Worm (Caenorhabditis elegans) whole organism, late embryonic: ENCODE data around the gene col-176.

ENCODE experiments used
- F13H6.1 ChIP-seq: sonication (generic microtip); optimal IDR thresholded peaks from 2 replicates; lab custom pipeline; 2016; ENCODE audit warnings: missing genetic modification characterization, missing compliant biosample characterization
- T23F11.4 ChIP-seq: fragments of 200-800 bp; sonication (Bioruptor generic); optimal IDR thresholded peaks from 2 replicates; lab custom pipeline; 2018; ENCODE audit warnings: mild to moderate bottlenecking, missing genetic modification characterization, missing compliant biosample characterization
- ama-1 ChIP-seq: fragments of 150-350 bp; optimal IDR thresholded peaks from 2 replicates; lab custom pipeline; 2014
- ceh-14 ChIP-seq: sonication (generic microtip); optimal IDR thresholded peaks from 2 replicates; lab custom pipeline; 2016; ENCODE audit warnings: missing genotype, missing genetic modification characterization, missing compliant biosample characterization
- ceh-2 ChIP-seq: sonication (generic microtip); optimal IDR thresholded peaks from 2 replicates; lab custom pipeline; 2016; ENCODE audit warnings: missing genotype, missing genetic modification characterization, missing compliant biosample characterization
- ceh-24 ChIP-seq: sonication (generic microtip); optimal IDR thresholded peaks from 2 replicates; lab custom pipeline; 2016; ENCODE audit warnings: mild to moderate bottlenecking, missing genetic modification characterization, missing compliant biosample characterization
- ceh-30 ChIP-seq: fragments of 150-350 bp; optimal IDR thresholded peaks from 2 replicates; lab custom pipeline; 2014; ENCODE audit warnings: missing biosample characterization, missing genetic modification characterization
- ceh-31 ChIP-seq: sonication (generic microtip); optimal IDR thresholded peaks from 2 replicates; lab custom pipeline; 2016; ENCODE audit warnings: missing genetic modification characterization, missing compliant biosample characterization
- ceh-34 ChIP-seq: sonication (generic microtip); optimal IDR thresholded peaks from 2 replicates; lab custom pipeline; 2016; ENCODE audit warnings: mild to moderate bottlenecking, missing genetic modification characterization, missing compliant biosample characterization
- ceh-45 ChIP-seq: fragments of 200-800 bp; sonication (Bioruptor generic); IDR thresholded peaks from 2 replicates; pipeline ENCODE4 v1.3.6; 2022; ENCODE audit warnings: missing genetic modification reagents, missing genetic modification characterization, missing compliant biosample characterization
- dve-1 ChIP-seq: sonication (generic microtip); optimal IDR thresholded peaks from 2 replicates; lab custom pipeline; 2017; ENCODE audit warnings: antibody characterized with exemption, mild to moderate bottlenecking, missing genetic modification characterization, missing compliant biosample characterization
- elt-2 ChIP-seq: sonication (generic microtip); optimal IDR thresholded peaks from 2 replicates; lab custom pipeline; 2016; ENCODE audit warnings: missing genetic modification reagents, missing genetic modification characterization, missing compliant biosample characterization
- fkh-6 ChIP-seq: sonication (generic microtip); optimal IDR thresholded peaks from 2 replicates; lab custom pipeline; 2016; ENCODE audit warnings: missing genetic modification characterization, missing compliant biosample characterization
- hlh-13 ChIP-seq: fragments of 200-800 bp; sonication (Bioruptor generic); optimal IDR thresholded peaks from 2 replicates; lab custom pipeline; 2018; ENCODE audit warnings: mild to moderate bottlenecking, missing genetic modification characterization, missing compliant biosample characterization
- hlh-15 ChIP-seq: sonication (generic microtip); optimal IDR thresholded peaks from 2 replicates; lab custom pipeline; 2016; ENCODE audit warnings: missing genetic modification characterization, missing compliant biosample characterization
- hlh-8 ChIP-seq: sonication (generic microtip); optimal IDR thresholded peaks from 2 replicates; lab custom pipeline; 2016; ENCODE audit warnings: missing genotype, missing genetic modification characterization, missing compliant biosample characterization
- lin-11 ChIP-seq: fragments of 200-800 bp; sonication (Bioruptor generic); optimal IDR thresholded peaks from 2 replicates; lab custom pipeline; 2018; ENCODE audit warnings: mild to moderate bottlenecking, missing genetic modification characterization, missing compliant biosample characterization
- nfya-1 ChIP-seq: sonication (generic microtip); optimal IDR thresholded peaks from 2 replicates; lab custom pipeline; 2017; ENCODE audit warnings: missing genetic modification characterization, mild to moderate bottlenecking, missing compliant biosample characterization, antibody characterized with exemption, moderate library complexity
- nhr-232 ChIP-seq: sonication (generic microtip); optimal IDR thresholded peaks from 2 replicates; lab custom pipeline; 2016; ENCODE audit warnings: missing genetic modification characterization, missing compliant biosample characterization
- odd-2 ChIP-seq: sonication (generic microtip); optimal IDR thresholded peaks from 2 replicates; lab custom pipeline; 2017; ENCODE audit warnings: antibody characterized with exemption, mild to moderate bottlenecking, missing genetic modification characterization, missing compliant biosample characterization
- pat-9 ChIP-seq: fragments of 200-800 bp; sonication (Bioruptor generic); optimal IDR thresholded peaks from 2 replicates; lab custom pipeline; 2018; ENCODE audit warnings: mild to moderate bottlenecking, missing genetic modification characterization, moderate library complexity, missing compliant biosample characterization
- pha-2 ChIP-seq: sonication (generic microtip); optimal IDR thresholded peaks from 2 replicates; lab custom pipeline; 2017; ENCODE audit warnings: mild to moderate bottlenecking, missing genetic modification characterization, missing compliant biosample characterization
- pha-4 ChIP-seq: fragments of 150-350 bp; optimal IDR thresholded peaks from 2 replicates; lab custom pipeline; 2018; ENCODE audit warnings: missing biosample characterization, missing genetic modification reagents, missing genetic modification characterization
- ref-2 ChIP-seq: sonication (generic microtip); optimal IDR thresholded peaks from 2 replicates; lab custom pipeline; 2016; ENCODE audit warnings: missing genetic modification characterization, missing compliant biosample characterization
- rnt-1 ChIP-seq: sonication (generic microtip); optimal IDR thresholded peaks from 2 replicates; lab custom pipeline; 2016; ENCODE audit warnings: missing genetic modification characterization, missing compliant biosample characterization
- sox-2 ChIP-seq: fragments of 200-800 bp; sonication (Bioruptor generic); IDR thresholded peaks from 2 replicates; pipeline ENCODE4 v1.3.6; 2022; ENCODE audit warnings: missing genetic modification reagents, missing genetic modification characterization, missing compliant biosample characterization
- syd-9 ChIP-seq: sonication (generic microtip); optimal IDR thresholded peaks from 2 replicates; lab custom pipeline; 2016; ENCODE audit warnings: mild to moderate bottlenecking, missing genetic modification characterization, moderate library complexity, missing compliant biosample characterization
- tbx-2 ChIP-seq: sonication (generic microtip); optimal IDR thresholded peaks from 2 replicates; lab custom pipeline; 2016; ENCODE audit warnings: missing genetic modification characterization, missing compliant biosample characterization
- ttx-3 ChIP-seq: sonication (generic microtip); optimal IDR thresholded peaks from 2 replicates; lab custom pipeline; 2016; ENCODE audit warnings: missing genetic modification reagents, missing genetic modification characterization, missing compliant biosample characterization
- unc-3 ChIP-seq, 2 experiments: fragments of 200-800 bp in 1 of 2; sonication (Bioruptor generic) in 1 of 2; sonication (generic microtip) in 1 of 2; conservative IDR thresholded peaks in 1 of 2; optimal IDR thresholded peaks in 1 of 2; 2 replicates each; pipeline versions ENCODE4 v1.3.6 to Lab custom; 2016 to 2022; ENCODE audit warnings: missing compliant biosample characterization in 2 of 2, missing genetic modification characterization in 2 of 2, missing genetic modification reagents in 1 of 2
- unc-42 ChIP-seq: sonication (generic microtip); optimal IDR thresholded peaks from 2 replicates; lab custom pipeline; 2016; ENCODE audit warnings: missing genotype, missing genetic modification characterization, missing compliant biosample characterization
- zip-5 ChIP-seq: sonication (generic microtip); optimal IDR thresholded peaks from 2 replicates; lab custom pipeline; 2016; ENCODE audit warnings: missing genetic modification characterization, missing compliant biosample characterization

Gene col-176

ce11 chrX:10049160-10049559, 28.2 kb upstream of the col-176 start, which contains the start of gene gnrr-3:
TSS of gene gnrr-3 (plus strand) at chrX:10049460.
- no peak for TF ChIP-seq fkh-6
- TF ChIP-seq sox-2 (GFP tag; lab: Robert Waterston, UW): no peak
- no peak for TF ChIP-seq unc-3 (GFP tag; conservative IDR thresholded peaks at IDR 0.05; lab: Robert Waterston, UW)
- no peak for TF ChIP-seq unc-3 (tag; optimal IDR thresholded peaks at IDR 0.05; lab: Kevin White, UChicago)
- no peak for TF ChIP-seq zip-5 (tag; lab: Kevin White, UChicago)
- TF ChIP-seq hlh-15: no peak
- TF ChIP-seq F13H6.1: no peak

- no peak for TF ChIP-seq pha-4 (tag; lab: Kevin White, UChicago)
- TF ChIP-seq elt-2 (tag; lab: Kevin White, UChicago): peak; percentile 13
- TF ChIP-seq ceh-24 (tag; lab: Kevin White, UChicago): no peak
- TF ChIP-seq nhr-232 (tag; lab: Kevin White, UChicago): no peak
- TF ChIP-seq dve-1 (tag; lab: Kevin White, UChicago): no peak
Measured at ce11 chrX:10051625-10052024, 25.8 kb upstream of the col-176 start.

- TF ChIP-seq pat-9 (tag; lab: Kevin White, UChicago) (no peak), elt-2 (tag; lab: Kevin White, UChicago) (peak; percentile 57), zip-5 (tag; lab: Kevin White, UChicago) (no peak)
Measured at ce11 chrX:10053742-10054409, 23.5 kb upstream of the col-176 start, which contains the start of gene cbs-1. TSS of gene cbs-1 (plus strand) at chrX:10054275.

- TF ChIP-seq ttx-3 (tag; lab: Kevin White, UChicago): no peak
- TF ChIP-seq syd-9 (tag; lab: Kevin White, UChicago): no peak
- TF ChIP-seq pha-2: no peak
- TF ChIP-seq rnt-1: no peak
- TF ChIP-seq lin-11 (tag; lab: Kevin White, UChicago): no peak
- no peak for TF ChIP-seq tbx-2 (tag; lab: Kevin White, UChicago)
- TF ChIP-seq ceh-2: no peak
- no peak for TF ChIP-seq unc-42
- TF ChIP-seq nfya-1 (tag; lab: Kevin White, UChicago): no peak
- TF ChIP-seq hlh-13 (GFP tag; lab: Kevin White, UChicago): no peak
- no peak for TF ChIP-seq ceh-45
- no peak for TF ChIP-seq ceh-34 (tag; lab: Kevin White, UChicago)
- no peak for TF ChIP-seq ama-1 (lab: Kevin White, UChicago)
- TF ChIP-seq ceh-24 (tag; lab: Kevin White, UChicago): no peak
- no peak for TF ChIP-seq hlh-8 (tag; lab: Kevin White, UChicago)
- TF ChIP-seq ceh-30 (tag; lab: Kevin White, UChicago): no peak
- TF ChIP-seq odd-2: no peak
- no peak for TF ChIP-seq ceh-31 (tag; lab: Kevin White, UChicago)
- TF ChIP-seq, all 69 proteins: peak for 0
Measured at ce11 chrX:10054410-10054800, 23.0 kb upstream of the col-176 start.

ce11 chrX:10058332-10058731, 19.1 kb upstream of the col-176 start, which contains the start of gene ZC373.2:
TSS of gene ZC373.2 (minus strand) at chrX:10058432.
- no peak for TF ChIP-seq T23F11.4 (GFP tag; lab: Kevin White, UChicago)
- TF ChIP-seq ref-2: no peak
- TF ChIP-seq ceh-14 (tag; lab: Kevin White, UChicago): no peak
- no peak for TF ChIP-seq dve-1 (tag; lab: Kevin White, UChicago)
